Worm (Caenorhabditis elegans) whole organism, young adult: ENCODE measurements around the gene W04E12.2.

Experiments
- B0261.1 ChIP-seq: sonication (generic microtip); optimal IDR thresholded peaks from 2 replicates; lab custom pipeline; 2016; ENCODE audit warnings: mild to moderate bottlenecking, missing genetic modification characterization, moderate library complexity, missing compliant biosample characterization
- F22D6.2 ChIP-seq: sonication (generic microtip); optimal IDR thresholded peaks from 2 replicates; lab custom pipeline; 2016; ENCODE audit warnings: mild to moderate bottlenecking, missing genetic modification characterization, missing compliant biosample characterization
- K11D2.4 ChIP-seq: fragments of 200-800 bp; sonication (Bioruptor generic); IDR thresholded peaks from 2 replicates; pipeline ENCODE4 v1.3.6; 2022; ENCODE audit warnings: missing genetic modification reagents, missing genetic modification characterization, missing compliant biosample characterization
- K12H6.12 ChIP-seq: fragments of 200-800 bp; sonication (Bioruptor generic); optimal IDR thresholded peaks from 2 replicates; lab custom pipeline; 2018; ENCODE audit warnings: mild to moderate bottlenecking, missing genetic modification characterization, missing compliant biosample characterization
- T26A5.8 ChIP-seq: sonication (generic microtip); optimal IDR thresholded peaks from 2 replicates; lab custom pipeline; 2016; ENCODE audit warnings: missing genetic modification characterization, missing compliant biosample characterization
- Y53F4B.3 ChIP-seq: fragments of 200-800 bp; sonication (Bioruptor generic); IDR thresholded peaks from 2 replicates; pipeline ENCODE4 v1.3.6; 2022; ENCODE audit warnings: missing genetic modification reagents, missing genetic modification characterization, missing compliant biosample characterization
- ZK185.1 ChIP-seq: sonication (generic microtip); optimal IDR thresholded peaks from 2 replicates; lab custom pipeline; 2016; ENCODE audit warnings: mild to moderate bottlenecking, missing genetic modification characterization, missing compliant biosample characterization; ENCODE audit not compliant: poor library complexity, severe bottlenecking
- aptf-2 ChIP-seq: fragments of 200-800 bp; sonication (Bioruptor generic); conservative IDR thresholded peaks from 2 replicates; pipeline ENCODE4 v1.3.6; 2022; ENCODE audit warnings: missing genetic modification reagents, missing genetic modification characterization, missing compliant biosample characterization
- attf-3 ChIP-seq: fragments of 200-800 bp; sonication (Bioruptor generic); conservative IDR thresholded peaks from 2 replicates; pipeline ENCODE4 v1.3.6; 2022; ENCODE audit warnings: missing genetic modification reagents, missing genetic modification characterization, missing compliant biosample characterization
- cebp-1 ChIP-seq, 2 experiments: fragments of 200-800 bp in 1 of 2; sonication (Bioruptor generic) in 1 of 2; sonication (generic microtip) in 1 of 2; IDR thresholded peaks in 1 of 2; optimal IDR thresholded peaks in 1 of 2; 2 replicates each; pipeline versions ENCODE4 v1.3.6 to Lab custom; 2017 to 2022; ENCODE audit warnings: missing compliant biosample characterization in 2 of 2, missing genetic modification characterization in 2 of 2, mild to moderate bottlenecking in 1 of 2, missing genetic modification reagents in 1 of 2, moderate library complexity in 1 of 2
- chd-7 ChIP-seq: sonication (generic microtip); optimal IDR thresholded peaks from 2 replicates; lab custom pipeline; 2016; ENCODE audit warnings: mild to moderate bottlenecking, missing genetic modification characterization, moderate library complexity, missing compliant biosample characterization
- ets-4 ChIP-seq: fragments of 200-800 bp; sonication (Bioruptor generic); optimal IDR thresholded peaks from 2 replicates; lab custom pipeline; 2018; ENCODE audit warnings: mild to moderate bottlenecking, missing genetic modification characterization, missing compliant biosample characterization
- gei-17 ChIP-seq: fragments of 200-800 bp; sonication (Bioruptor generic); optimal IDR thresholded peaks from 2 replicates; lab custom pipeline; 2018; ENCODE audit warnings: mild to moderate bottlenecking, missing genetic modification characterization, missing compliant biosample characterization
- hlh-12 ChIP-seq: sonication (generic microtip); optimal IDR thresholded peaks from 2 replicates; lab custom pipeline; 2016; ENCODE audit warnings: missing genetic modification characterization, missing compliant biosample characterization
- hlh-26 ChIP-seq: fragments of 200-800 bp; sonication (Bioruptor generic); conservative IDR thresholded peaks from 2 replicates; pipeline ENCODE4 v1.3.6; 2022; ENCODE audit warnings: missing genetic modification reagents, missing genetic modification characterization, missing compliant biosample characterization
- lin-40 ChIP-seq: sonication (generic microtip); optimal IDR thresholded peaks from 2 replicates; lab custom pipeline; 2016; ENCODE audit warnings: missing genetic modification characterization, mild to moderate bottlenecking, missing compliant biosample characterization, missing genotype, missing genetic modification reagents
- lsy-27 ChIP-seq: sonication (generic microtip); optimal IDR thresholded peaks from 2 replicates; lab custom pipeline; 2017; ENCODE audit warnings: missing genetic modification characterization, mild to moderate bottlenecking, missing compliant biosample characterization, antibody characterized with exemption, missing genotype, borderline replicate concordance; ENCODE audit not compliant: insufficient read depth
- nfya-1 ChIP-seq: sonication (generic microtip); optimal IDR thresholded peaks from 2 replicates; lab custom pipeline; 2017; ENCODE audit warnings: antibody characterized with exemption, missing compliant biosample characterization, missing genetic modification characterization, borderline replicate concordance; ENCODE audit not compliant: insufficient read depth
- nhr-120 ChIP-seq: fragments of 200-800 bp; sonication (Bioruptor generic); IDR thresholded peaks from 2 replicates; pipeline ENCODE4 v1.3.6; 2022; ENCODE audit warnings: missing genetic modification characterization, missing compliant biosample characterization
- nhr-27 ChIP-seq: fragments of 200-800 bp; sonication (Bioruptor generic); optimal IDR thresholded peaks from 2 replicates; lab custom pipeline; 2018; ENCODE audit warnings: mild to moderate bottlenecking, missing genetic modification characterization, moderate library complexity, missing compliant biosample characterization
- pha-4 ChIP-seq: fragments of 150-350 bp; sonication (generic microtip); optimal IDR thresholded peaks from 2 replicates; lab custom pipeline; 2014; ENCODE audit warnings: missing biosample characterization, missing genetic modification reagents, missing genetic modification characterization
- rcor-1 ChIP-seq: fragments of 200-800 bp; sonication (Bioruptor generic); IDR thresholded peaks from 2 replicates; pipeline ENCODE4 v1.3.6; 2022; ENCODE audit warnings: missing genetic modification reagents, missing genetic modification characterization, missing compliant biosample characterization
- sptf-2 ChIP-seq: fragments of 200-800 bp; sonication (Bioruptor generic); optimal IDR thresholded peaks from 2 replicates; lab custom pipeline; 2018; ENCODE audit warnings: mild to moderate bottlenecking, missing genetic modification characterization, missing compliant biosample characterization
- tbp1 ChIP-seq: fragments of 200-800 bp; sonication (Bioruptor generic); optimal IDR thresholded peaks from 2 replicates; lab custom pipeline; 2018; ENCODE audit warnings: mild to moderate bottlenecking, missing genetic modification characterization, missing compliant biosample characterization
- tlf-1 ChIP-seq: fragments of 200-800 bp; sonication (Bioruptor generic); optimal IDR thresholded peaks from 2 replicates; lab custom pipeline; 2018; ENCODE audit warnings: mild to moderate bottlenecking, missing genetic modification characterization, missing compliant biosample characterization
- unc-62 ChIP-seq: fragments of 150-350 bp; optimal IDR thresholded peaks from 2 replicates; lab custom pipeline; 2014; ENCODE audit warnings: missing biosample characterization, missing genetic modification reagents, missing genetic modification characterization
- zfh-2 ChIP-seq: fragments of 200-800 bp; sonication (Bioruptor generic); conservative IDR thresholded peaks from 2 replicates; pipeline ENCODE4 v1.3.6; 2022; ENCODE audit warnings: missing genetic modification reagents, missing genetic modification characterization, missing compliant biosample characterization
- zim-3 ChIP-seq: sonication (generic microtip); optimal IDR thresholded peaks from 2 replicates; lab custom pipeline; 2017; ENCODE audit warnings: mild to moderate bottlenecking, missing genetic modification characterization, moderate library complexity, missing compliant biosample characterization
- ztf-26 ChIP-seq: sonication (generic microtip); optimal IDR thresholded peaks from 2 replicates; lab custom pipeline; 2017; ENCODE audit warnings: missing genetic modification characterization, missing compliant biosample characterization
- ztf-28 ChIP-seq: fragments of 200-800 bp; sonication (Bioruptor generic); IDR thresholded peaks from 2 replicates; pipeline ENCODE4 v1.3.6; 2022; ENCODE audit warnings: missing genetic modification reagents, missing genetic modification characterization, missing compliant biosample characterization
- ztf-3 ChIP-seq: fragments of 200-800 bp; sonication (Bioruptor generic); optimal IDR thresholded peaks from 2 replicates; lab custom pipeline; 2018; ENCODE audit warnings: mild to moderate bottlenecking, missing genetic modification characterization, missing compliant biosample characterization

W04E12.2 gene

ce11 chrV:19744210-19744609 is 3.3 kb upstream of the W04E12.2 start:
- no peak for TF ChIP-seq nhr-27 (tag; lab: Kevin White, UChicago)
- TF ChIP-seq nfya-1 (tag; lab: Kevin White, UChicago) = no peak
- TF ChIP-seq K12H6.12 = no peak
- TF ChIP-seq pha-4 (tag; lab: Kevin White, UChicago) = no peak
- TF ChIP-seq hlh-26 (GFP tag; lab: Robert Waterston, UW) = no peak
- TF ChIP-seq Y53F4B.3 (GFP tag; lab: Robert Waterston, UW) = no peak
- no peak for TF ChIP-seq ztf-3 (GFP tag; lab: Kevin White, UChicago)
- TF ChIP-seq nhr-120 = no peak
- no peak for TF ChIP-seq T26A5.8 (tag; lab: Kevin White, UChicago)
- no peak for TF ChIP-seq chd-7
- TF ChIP-seq lin-40 = no peak
- TF ChIP-seq tlf-1 (GFP tag; lab: Kevin White, UChicago) = no peak
- TF ChIP-seq cebp-1 (GFP tag; IDR thresholded peaks at IDR 0.05; lab: Robert Waterston, UW) = no peak
- TF ChIP-seq cebp-1 (tag; optimal IDR thresholded peaks at IDR 0.05; lab: Kevin White, UChicago) = no peak
- TF ChIP-seq, all 124 proteins: peak for 0

- TF ChIP-seq zfh-2 (peak; percentile 69), rcor-1 (GFP tag; lab: Robert Waterston, UW) (no peak)
- TF ChIP-seq, all 124 proteins: peak for 1
These were observed 2.9 kb upstream of the W04E12.2 start for ce11 chrV:19743794-19744193.

ce11 chrV:19743305-19743704 is 2.4 kb upstream of the W04E12.2 start, which contains the start of gene W04E12.4:
W04E12.4 (plus strand) TSS chrV:19743605.
- no peak for TF ChIP-seq unc-62
- TF ChIP-seq ztf-28 (GFP tag; lab: Robert Waterston, UW) = no peak
- no peak for TF ChIP-seq zim-3
- TF ChIP-seq hlh-26 (GFP tag; lab: Robert Waterston, UW) = no peak

ce11 chrV:19741651-19742050 is 717 bp upstream of the W04E12.2 start, which contains the start of gene W04E12.3:
W04E12.3 (plus strand) TSS chrV:19741951.
- TF ChIP-seq pha-4 (tag; lab: Kevin White, UChicago) = no peak
- no peak for TF ChIP-seq ztf-28 (GFP tag; lab: Robert Waterston, UW)
- TF ChIP-seq attf-3 (GFP tag; lab: Robert Waterston, UW) = no peak
- no peak for TF ChIP-seq tbp1 (GFP tag; lab: Kevin White, UChicago)
- TF ChIP-seq hlh-12 = no peak
- no peak for TF ChIP-seq gei-17 (GFP tag; lab: Kevin White, UChicago)
- TF ChIP-seq K12H6.12 = no peak
- TF ChIP-seq sptf-2 = no peak
- TF ChIP-seq ZK185.1 (tag; lab: Kevin White, UChicago) = no peak
- no peak for TF ChIP-seq ets-4
- TF ChIP-seq lsy-27 (tag; lab: Kevin White, UChicago) = no peak
- no peak for TF ChIP-seq B0261.1 (tag; lab: Kevin White, UChicago)
- TF ChIP-seq K11D2.4 = no peak

ce11 chrV:19738117-19738516 is 2.8 kb downstream of the W04E12.2 start, which contains the start of gene fbxa-131:
fbxa-131 (plus strand) TSS chrV:19738417.
- TF ChIP-seq F22D6.2 (tag; lab: Kevin White, UChicago) = no peak
- TF ChIP-seq ztf-26 (tag; lab: Kevin White, UChicago) = no peak
- TF ChIP-seq aptf-2 (GFP tag; lab: Robert Waterston, UW) = no peak
